Fruit fly (Drosophila melanogaster) whole organism, embryonic: ENCODE results near the gene Fer3.
A peak's percentile ranks its signal among the peaks of the same experiment; 100 is the strongest.

Source experiments
- Atf3 ChIP-seq: fragments of 200-800 bp; sonication (Bioruptor generic); optimal IDR thresholded peaks from 3 replicates; lab custom pipeline; 2016; ENCODE audit warnings: missing biosample characterization, missing genetic modification characterization
- C15 ChIP-seq: fragments of 200-800 bp; sonication (Bioruptor generic); IDR thresholded peaks from 3 replicates; pipeline ENCODE4 v1.3.6; 2022; ENCODE audit warnings: missing biosample characterization, missing genetic modification characterization
- CG11695 ChIP-seq: fragments of 200-800 bp; sonication (Bioruptor generic); IDR thresholded peaks from 3 replicates; pipeline ENCODE4 v1.3.6; 2022; ENCODE audit warnings: missing biosample characterization, missing genetic modification characterization
- CG11696 ChIP-seq: fragments of 200-800 bp; sonication (Bioruptor generic); IDR thresholded peaks from 2 replicates; pipeline ENCODE4 v1.3.6; 2022; ENCODE audit warnings: missing biosample characterization, missing genetic modification characterization
- CG14710 ChIP-seq: fragments of 200-800 bp; sonication (Bioruptor generic); optimal IDR thresholded peaks from 3 replicates; lab custom pipeline; 2019; ENCODE audit warnings: missing biosample characterization, mild to moderate bottlenecking, missing genetic modification characterization, moderate library complexity
- CG16779 ChIP-seq: fragments of 200-800 bp; sonication (Bioruptor generic); IDR thresholded peaks from 2 replicates; pipeline ENCODE4 v1.3.6; 2022; ENCODE audit warnings: missing biosample characterization, missing genetic modification characterization
- CG1792 ChIP-seq: fragments of 200-800 bp; sonication (Bioruptor generic); optimal IDR thresholded peaks from 2 replicates; lab custom pipeline; 2016; ENCODE audit warnings: missing biosample characterization, missing genetic modification characterization
- CG2116 ChIP-seq: fragments of 200-800 bp; sonication (Bioruptor generic); optimal IDR thresholded peaks from 3 replicates; lab custom pipeline; 2018; ENCODE audit warnings: missing biosample characterization, mild to moderate bottlenecking, missing genetic modification characterization
- CG2712 ChIP-seq: fragments of 200-800 bp; optimal IDR thresholded peaks from 3 replicates; lab custom pipeline; 2019; ENCODE audit warnings: missing biosample characterization, mild to moderate bottlenecking, missing genetic modification characterization, moderate library complexity
- CG31224 ChIP-seq: fragments of 200-800 bp; sonication (Bioruptor generic); IDR thresholded peaks from 2 replicates; pipeline ENCODE4 v1.3.6; 2022; ENCODE audit warnings: missing biosample characterization, missing genetic modification characterization
- CG31441 ChIP-seq: fragments of 200-800 bp; sonication (Bioruptor generic); IDR thresholded peaks from 2 replicates; pipeline ENCODE4 v1.3.6; 2022; ENCODE audit warnings: missing biosample characterization, missing genetic modification characterization
- CG4360 ChIP-seq: fragments of 200-800 bp; sonication (Bioruptor generic); IDR thresholded peaks from 2 replicates; pipeline ENCODE4 v1.3.6; 2022; ENCODE audit warnings: missing biosample characterization, missing genetic modification characterization
- CG7786 ChIP-seq: fragments of 200-800 bp; sonication (Bioruptor generic); optimal IDR thresholded peaks from 2 replicates; lab custom pipeline; 2016; ENCODE audit warnings: missing biosample characterization, missing genetic modification characterization
- CG7839 ChIP-seq: fragments of 200-800 bp; sonication (Bioruptor generic); optimal IDR thresholded peaks from 3 replicates; lab custom pipeline; 2018; ENCODE audit warnings: missing biosample characterization, mild to moderate bottlenecking, missing genetic modification characterization, moderate library complexity
- CG8765 ChIP-seq: fragments of 200-800 bp; sonication (Bioruptor generic); IDR thresholded peaks from 2 replicates; pipeline ENCODE4 v1.3.6; 2022; ENCODE audit warnings: missing biosample characterization, missing genetic modification characterization
- CrebB ChIP-seq: fragments of 200-800 bp; sonication (Bioruptor generic); optimal IDR thresholded peaks from 3 replicates; lab custom pipeline; 2018; ENCODE audit warnings: missing biosample characterization, mild to moderate bottlenecking, missing genetic modification characterization
- Dek ChIP-seq: fragments of 200-800 bp; sonication (Bioruptor generic); optimal IDR thresholded peaks from 3 replicates; lab custom pipeline; 2019; ENCODE audit warnings: missing biosample characterization, mild to moderate bottlenecking, missing genetic modification characterization, moderate library complexity
- Fer2 ChIP-seq: fragments of 200-800 bp; sonication (Bioruptor generic); optimal IDR thresholded peaks from 2 replicates; lab custom pipeline; 2018; ENCODE audit warnings: missing biosample characterization, mild to moderate bottlenecking, missing genetic modification characterization, moderate library complexity
- HLH3B ChIP-seq: fragments of 200-800 bp; sonication (Bioruptor generic); IDR thresholded peaks from 2 replicates; pipeline ENCODE4 v1.3.6; 2022; ENCODE audit warnings: missing biosample characterization, missing genetic modification characterization
- Hr39 ChIP-seq: fragments of >200 bp; optimal IDR thresholded peaks from 2 replicates; lab custom pipeline; 2017
- Hr78 ChIP-seq, 2 experiments: fragments of 200-800 bp in 1 of 2; fragments of >200 bp in 1 of 2; sonication (Bioruptor generic) in 1 of 2; optimal IDR thresholded peaks; 2 replicates each; lab custom pipeline; 2017 to 2019; ENCODE audit warnings: missing biosample characterization in 2 of 2, missing genetic modification characterization in 2 of 2, mild to moderate bottlenecking in 1 of 2, moderate library complexity in 1 of 2
- Mad ChIP-seq: fragments of 200-800 bp; sonication (Bioruptor generic); optimal IDR thresholded peaks from 2 replicates; lab custom pipeline; 2016; ENCODE audit warnings: missing biosample characterization, missing genetic modification characterization
- Med ChIP-seq: fragments of 200-800 bp; sonication (Bioruptor generic); peaks from one replicate; lab custom pipeline; 2016; ENCODE audit warnings: missing biosample characterization, missing genetic modification characterization, mild to moderate bottlenecking, inconsistent platforms, moderate library complexity
- NC2α ChIP-seq: fragments of 200-800 bp; sonication (Bioruptor generic); optimal IDR thresholded peaks from 2 replicates; lab custom pipeline; 2016; ENCODE audit warnings: missing biosample characterization, missing genetic modification characterization
- Rfx ChIP-seq: fragments of 200-800 bp; sonication (Bioruptor generic); IDR thresholded peaks from 2 replicates; pipeline ENCODE4 v1.3.6; 2022; ENCODE audit warnings: missing biosample characterization, missing genetic modification characterization
- Rx ChIP-seq: fragments of 200-800 bp; sonication (Bioruptor generic); IDR thresholded peaks from 2 replicates; pipeline ENCODE4 v1.3.6; 2022; ENCODE audit warnings: missing biosample characterization, missing genetic modification characterization
- Tbp ChIP-seq: fragments of >200 bp; optimal IDR thresholded peaks from 2 replicates; lab custom pipeline; 2018; ENCODE audit warnings: missing biosample characterization, missing genetic modification characterization
- bowl ChIP-seq: fragments of 200-800 bp; sonication (Bioruptor generic); IDR thresholded peaks from 2 replicates; pipeline ENCODE4 v1.3.6; 2022; ENCODE audit warnings: missing biosample characterization, missing genetic modification characterization
- caup ChIP-seq: fragments of 200-800 bp; sonication (Bioruptor generic); optimal IDR thresholded peaks from 3 replicates; lab custom pipeline; 2017; ENCODE audit warnings: missing biosample characterization, mild to moderate bottlenecking, missing genetic modification characterization, moderate library complexity; ENCODE audit not compliant: severe bottlenecking
- cg ChIP-seq: fragments of 200-800 bp; sonication (Bioruptor generic); optimal IDR thresholded peaks from 3 replicates; lab custom pipeline; 2019; ENCODE audit warnings: missing biosample characterization, mild to moderate bottlenecking, missing genetic modification characterization, moderate library complexity
- chinmo ChIP-seq: fragments of 200-800 bp; sonication (Bioruptor generic); IDR thresholded peaks from 4 replicates; pipeline ENCODE4 v1.3.6; 2022; ENCODE audit warnings: missing biosample characterization, missing genetic modification characterization; ENCODE audit not compliant: partially characterized antibody
- corto ChIP-seq: fragments of 200-800 bp; sonication (Bioruptor generic); optimal IDR thresholded peaks from 2 replicates; lab custom pipeline; 2016; ENCODE audit warnings: missing biosample characterization, mild to moderate bottlenecking, missing genetic modification characterization, moderate library complexity
- fd64A ChIP-seq: fragments of 200-800 bp; sonication (Bioruptor generic); optimal IDR thresholded peaks from 3 replicates; lab custom pipeline; 2018; ENCODE audit warnings: missing biosample characterization, mild to moderate bottlenecking, missing genetic modification characterization
- fd96Cb ChIP-seq: fragments of 200-800 bp; sonication (Bioruptor generic); optimal IDR thresholded peaks from 2 replicates; lab custom pipeline; 2018; ENCODE audit warnings: missing biosample characterization, mild to moderate bottlenecking, missing genetic modification characterization, moderate library complexity
- gfzf ChIP-seq: fragments of 200-800 bp; sonication (Bioruptor generic); optimal IDR thresholded peaks from 2 replicates; lab custom pipeline; 2016; ENCODE audit warnings: missing biosample characterization, mild to moderate bottlenecking, missing genetic modification characterization, moderate library complexity
- klu ChIP-seq: fragments of 200-800 bp; sonication (Bioruptor generic); IDR thresholded peaks from 2 replicates; pipeline ENCODE4 v1.3.6; 2022; ENCODE audit warnings: missing biosample characterization, missing genetic modification characterization
- knrl ChIP-seq: fragments of 200-800 bp; sonication (Bioruptor generic); IDR thresholded peaks from 3 replicates; pipeline ENCODE4 v1.3.6; 2022; ENCODE audit warnings: missing biosample characterization, missing genetic modification characterization; ENCODE audit not compliant: partially characterized antibody
- onecut ChIP-seq: fragments of 200-800 bp; sonication (Bioruptor generic); IDR thresholded peaks from 2 replicates; pipeline ENCODE4 v1.3.6; 2022; ENCODE audit warnings: missing biosample characterization, missing genetic modification characterization
- pan ChIP-seq, 4 experiments: fragments of >200 bp in 3 of 4; fragments of 200-800 bp in 1 of 4; sonication (Bioruptor generic) in 1 of 4; optimal IDR thresholded peaks in 3 of 4; IDR thresholded peaks in 1 of 4; 2 replicates each; pipeline versions ENCODE4 v1.3.6 to Lab custom; 2017 to 2022; ENCODE audit warnings: missing biosample characterization in 2 of 4, missing genetic modification characterization in 2 of 4, mixed read lengths in 1 of 4
- pfk ChIP-seq: fragments of 200-800 bp; sonication (Bioruptor generic); optimal IDR thresholded peaks from 2 replicates; lab custom pipeline; 2018; ENCODE audit warnings: missing biosample characterization, mild to moderate bottlenecking, missing genetic modification characterization, moderate library complexity
- pum ChIP-seq: fragments of 200-800 bp; sonication (Bioruptor generic); optimal IDR thresholded peaks from 2 replicates; lab custom pipeline; 2016; ENCODE audit warnings: missing biosample characterization, missing genetic modification characterization
- repo ChIP-seq: fragments of 200-800 bp; sonication (Bioruptor generic); optimal IDR thresholded peaks from 2 replicates; lab custom pipeline; 2016; ENCODE audit warnings: missing biosample characterization, missing genetic modification characterization
- run ChIP-seq: fragments of 200-800 bp; sonication (Bioruptor generic); optimal IDR thresholded peaks from 3 replicates; lab custom pipeline; 2018; ENCODE audit warnings: missing biosample characterization, mild to moderate bottlenecking, missing genetic modification characterization
- salm ChIP-seq: fragments of 200-800 bp; sonication (Bioruptor generic); optimal IDR thresholded peaks from 2 replicates; lab custom pipeline; 2018; ENCODE audit warnings: missing biosample characterization, mild to moderate bottlenecking, missing genetic modification characterization
- sima ChIP-seq: fragments of 200-800 bp; sonication (Bioruptor generic); optimal IDR thresholded peaks from 2 replicates; lab custom pipeline; 2016; ENCODE audit warnings: missing biosample characterization, missing genetic modification characterization
- slp2 ChIP-seq: fragments of 200-800 bp; sonication (Bioruptor generic); optimal IDR thresholded peaks from 2 replicates; lab custom pipeline; 2016; ENCODE audit warnings: missing biosample characterization, missing genetic modification characterization
- stc ChIP-seq: fragments of 200-800 bp; sonication (Bioruptor generic); IDR thresholded peaks from 2 replicates; pipeline ENCODE4 v1.3.6; 2022; ENCODE audit warnings: missing biosample characterization, missing genetic modification characterization
- tup ChIP-seq: fragments of 200-800 bp; sonication (Bioruptor generic); optimal IDR thresholded peaks from 2 replicates; lab custom pipeline; 2016; ENCODE audit warnings: missing biosample characterization, mild to moderate bottlenecking, missing genetic modification characterization, moderate library complexity
- twi ChIP-seq: fragments of 200-800 bp; optimal IDR thresholded peaks from 2 replicates; lab custom pipeline; 2019; ENCODE audit warnings: missing biosample characterization, mild to moderate bottlenecking, missing genetic modification characterization, moderate library complexity
- vnd ChIP-seq: fragments of 200-800 bp; sonication (Bioruptor generic); IDR thresholded peaks from 3 replicates; pipeline ENCODE4 v1.3.6; 2022; ENCODE audit warnings: missing biosample characterization, missing genetic modification characterization; ENCODE audit not compliant: partially characterized antibody

The Fer3 gene

dm6 chr3R:11656614-11657216 lies 37.4 kb downstream of the Fer3 start (continued):
- TF ChIP-seq stc (GFP tag; lab: Robert Waterston, UW) = peak; percentile 96
- peak; percentile 94 for TF ChIP-seq bowl (GFP tag; lab: Robert Waterston, UW)
- peak; percentile 92 for TF ChIP-seq CG1792
- peak; percentile 93 for TF ChIP-seq klu (GFP tag; lab: Robert Waterston, UW)
- peak; percentile 90 for TF ChIP-seq Atf3 (GFP tag; lab: Kevin White, UChicago)
- TF ChIP-seq cg = no peak
- TF ChIP-seq Hr78 (GFP tag; optimal IDR thresholded peaks at IDR 0.05; lab: Kevin White, UChicago) = peak in 1 of 2 experiments; percentile 77
- peak; percentile 97 for TF ChIP-seq CG11695 (GFP tag; lab: Robert Waterston, UW)
- TF ChIP-seq CG7839 = peak; percentile 97
- TF ChIP-seq twi = peak; percentile 82
- peak; percentile 96 for TF ChIP-seq CrebB (tag; lab: Kevin White, UChicago)
- TF ChIP-seq CG4360 (GFP tag; lab: Robert Waterston, UW) = peak; percentile 78
- TF ChIP-seq gfzf (GFP tag; lab: Kevin White, UChicago) = no peak
- peak; percentile 91 for TF ChIP-seq CG11696 (GFP tag; lab: Robert Waterston, UW)
- 0 out of 4 replicates have a peak, but pooled peaks have one; percentile 28 for TF ChIP-seq chinmo (GFP tag; lab: Robert Waterston, UW)
- no peak for TF ChIP-seq knrl (GFP tag; lab: Robert Waterston, UW)
- TF ChIP-seq HLH3B = peak; percentile 96
- peak; percentile 96 for TF ChIP-seq caup (GFP tag; lab: Kevin White, UChicago)
- peak; percentile 96 for TF ChIP-seq CG7786 (GFP tag; lab: Kevin White, UChicago)
- TF ChIP-seq CG14710 (tag; lab: Kevin White, UChicago) = peak; percentile 93
- TF ChIP-seq NC2α = peak; percentile 88
- TF ChIP-seq pfk (GFP tag; lab: Kevin White, UChicago) = no peak
- peak; percentile 89 for TF ChIP-seq run (tag; lab: Kevin White, UChicago)
- no peak for TF ChIP-seq vnd (GFP tag; lab: Robert Waterston, UW)
- TF ChIP-seq slp2 (GFP tag; lab: Kevin White, UChicago) = peak; percentile 90
- TF ChIP-seq CG16779 (GFP tag; lab: Robert Waterston, UW) = peak; percentile 95
- no peak for TF ChIP-seq Tbp
- peak; percentile 77 for TF ChIP-seq CG2116 (GFP tag; lab: Kevin White, UChicago)
- peak; percentile 97 for TF ChIP-seq corto (GFP tag; lab: Kevin White, UChicago)
- TF ChIP-seq Hr39 = no peak
- TF ChIP-seq CG2712 (tag; lab: Kevin White, UChicago) = peak; percentile 98
- TF ChIP-seq Med = peak; percentile 100
- peak; percentile 95 for TF ChIP-seq Mad
- TF ChIP-seq Fer2 = peak; percentile 83
- TF ChIP-seq Rfx (GFP tag; lab: Robert Waterston, UW) = peak; percentile 99
- TF ChIP-seq C15 (GFP tag; lab: Robert Waterston, UW) = peak; percentile 88
- TF ChIP-seq CG8765 = peak; percentile 87
- peak; percentile 94 for TF ChIP-seq salm
- TF ChIP-seq pan (optimal IDR thresholded peaks at IDR 0.05; lab: Kevin White, UChicago) = no peak
- TF ChIP-seq pan (GFP tag; optimal IDR thresholded peaks at IDR 0.05 in 1 of 2, IDR thresholded peaks at IDR 0.05 in 1 of 2) = peak in 1 of 2 experiments; percentile 98
- peak; percentile 92 for TF ChIP-seq tup (GFP tag; lab: Kevin White, UChicago)
- peak; percentile 84 for TF ChIP-seq Rx
- TF ChIP-seq CG31441 (GFP tag; lab: Robert Waterston, UW) = peak; percentile 93
- peak; percentile 95 for TF ChIP-seq fd96Cb (tag; lab: Kevin White, UChicago)
- peak; percentile 74 for TF ChIP-seq sima
- TF ChIP-seq onecut = peak; percentile 91
- peak; percentile 89 for TF ChIP-seq repo (GFP tag; lab: Kevin White, UChicago)
- peak; percentile 94 for TF ChIP-seq CG31224
- peak; percentile 97 for TF ChIP-seq Dek (tag; lab: Kevin White, UChicago)
- peak; percentile 92 for TF ChIP-seq fd64A (GFP tag; lab: Kevin White, UChicago)
- peak; percentile 93 for TF ChIP-seq pum
